Worm (Caenorhabditis elegans): ENCODE results near the gene Y62H9A.8.

DNA sequence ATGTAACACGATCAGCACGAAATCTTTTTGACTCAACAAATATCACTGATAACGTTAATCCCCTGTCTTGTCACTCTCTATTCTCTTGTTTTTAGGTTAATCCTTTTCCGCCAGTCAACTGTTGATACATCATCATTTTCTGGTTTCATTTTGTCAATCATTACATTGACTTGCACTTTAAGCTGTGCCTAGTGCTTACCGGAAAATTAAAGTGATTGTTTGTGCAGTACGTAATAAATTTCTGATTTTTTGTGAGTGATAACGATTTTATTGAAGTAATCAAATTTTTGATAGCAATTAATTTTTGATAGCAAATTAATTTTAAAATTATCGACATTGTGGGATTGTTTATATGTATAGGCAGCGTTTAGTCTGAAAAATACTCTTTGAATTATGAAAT, 16.9 kb upstream of the Y62H9A.8 start:
- TF ChIP-seq tbx-2 (tag; optimal IDR thresholded peaks at IDR 0.05) (no peak), ceh-22 (tag; optimal IDR thresholded peaks at IDR 0.05) (no peak), ceh-14 (tag; optimal IDR thresholded peaks at IDR 0.05) (no peak), pat-9 (tag; optimal IDR thresholded peaks at IDR 0.05) (no peak), pax-1 (tag; optimal IDR thresholded peaks at IDR 0.05) (no peak), pag-3 (tag; optimal IDR thresholded peaks at IDR 0.05; ENCODE audit: borderline replicate concordance) (no peak), ama-1 (optimal IDR thresholded peaks at IDR 0.05) (no peak), dmd-4 (tag; optimal IDR thresholded peaks at IDR 0.05; ENCODE audit: borderline replicate concordance) (no peak), pqm-1 (tag; optimal IDR thresholded peaks at IDR 0.05) (no peak), fkh-10 (GFP tag; optimal IDR thresholded peaks at IDR 0.05) (no peak), che-1 (tag; optimal IDR thresholded peaks at IDR 0.05) (no peak), ceh-30 (tag; optimal IDR thresholded peaks at IDR 0.05) (no peak), hlh-15 (tag; optimal IDR thresholded peaks at IDR 0.05) (no peak), ets-4 (tag; optimal IDR thresholded peaks at IDR 0.05) (no peak)

All from whole organism, late embryonic.